Fruit fly (Drosophila melanogaster) whole organism, prepupa: ENCODE measurements around the gene CG46025.

Source experiments
- CG10631 ChIP-seq: fragments of 200-800 bp; sonication (Bioruptor generic); optimal IDR thresholded peaks from 2 replicates; lab custom pipeline; 2016; ENCODE audit warnings: missing biosample characterization, missing genetic modification characterization
- CG10669 ChIP-seq: fragments of 200-800 bp; sonication (Bioruptor generic); optimal IDR thresholded peaks from 3 replicates; lab custom pipeline; 2018; ENCODE audit warnings: missing biosample characterization, mild to moderate bottlenecking, missing genetic modification characterization, moderate library complexity
- CG11294 ChIP-seq: fragments of 200-800 bp; sonication (Bioruptor generic); IDR thresholded peaks from 2 replicates; pipeline ENCODE4 v1.3.6; 2022; ENCODE audit warnings: missing biosample characterization, missing genetic modification characterization
- CG11762 ChIP-seq: fragments of 200-800 bp; sonication (Bioruptor generic); optimal IDR thresholded peaks from 3 replicates; lab custom pipeline; 2016; ENCODE audit warnings: missing biosample characterization, missing genetic modification characterization; ENCODE audit not compliant: insufficient read depth
- CG11902 ChIP-seq: fragments of 200-800 bp; sonication (Bioruptor generic); optimal IDR thresholded peaks from 3 replicates; lab custom pipeline; 2016; ENCODE audit warnings: missing biosample characterization, missing genetic modification characterization
- CG15336 ChIP-seq: fragments of 200-800 bp; sonication (Bioruptor generic); IDR thresholded peaks from 2 replicates; pipeline ENCODE4 v1.3.6; 2022; ENCODE audit warnings: missing biosample characterization, missing genetic modification characterization
- CG1621 ChIP-seq: fragments of 200-800 bp; sonication (Bioruptor generic); optimal IDR thresholded peaks from 3 replicates; lab custom pipeline; 2018; ENCODE audit warnings: missing biosample characterization, mild to moderate bottlenecking, missing genetic modification characterization
- CG16779 ChIP-seq: fragments of 200-800 bp; sonication (Bioruptor generic); optimal IDR thresholded peaks from 3 replicates; lab custom pipeline; 2017; ENCODE audit warnings: missing biosample characterization, mild to moderate bottlenecking, missing genetic modification characterization
- CG3032 ChIP-seq: fragments of 200-800 bp; optimal IDR thresholded peaks from 2 replicates; lab custom pipeline; 2019; ENCODE audit warnings: missing biosample characterization, mild to moderate bottlenecking, missing genetic modification characterization, moderate library complexity
- CG31627 ChIP-seq: fragments of 200-800 bp; sonication (Bioruptor generic); optimal IDR thresholded peaks from 3 replicates; lab custom pipeline; 2016; ENCODE audit warnings: missing biosample characterization, missing genetic modification characterization
- CG32006 ChIP-seq: fragments of 200-800 bp; sonication (Bioruptor generic); optimal IDR thresholded peaks from 3 replicates; lab custom pipeline; 2017; ENCODE audit warnings: missing biosample characterization, mild to moderate bottlenecking, missing genetic modification characterization
- CG34406 ChIP-seq: fragments of 200-800 bp; sonication (Bioruptor generic); optimal IDR thresholded peaks from 3 replicates; lab custom pipeline; 2016; ENCODE audit warnings: missing biosample characterization, missing genetic modification characterization
- CG3919 ChIP-seq: fragments of 200-800 bp; sonication (Bioruptor generic); optimal IDR thresholded peaks from 3 replicates; lab custom pipeline; 2016; ENCODE audit warnings: missing biosample characterization, missing genetic modification characterization
- CG4318 ChIP-seq: fragments of 200-800 bp; sonication (Bioruptor generic); optimal IDR thresholded peaks from 3 replicates; lab custom pipeline; 2017; ENCODE audit warnings: missing biosample characterization, mild to moderate bottlenecking, missing genetic modification characterization
- CG6163 ChIP-seq: fragments of 200-800 bp; sonication (Bioruptor generic); IDR thresholded peaks from 3 replicates; pipeline ENCODE4 v1.3.6; 2022; ENCODE audit warnings: missing biosample characterization, missing genetic modification characterization
- CG6792 ChIP-seq: fragments of 200-800 bp; sonication (Bioruptor generic); optimal IDR thresholded peaks from 3 replicates; lab custom pipeline; 2016; ENCODE audit warnings: missing biosample characterization, missing genetic modification characterization
- CG6808 ChIP-seq: fragments of 200-800 bp; sonication (Bioruptor generic); optimal IDR thresholded peaks from 3 replicates; lab custom pipeline; 2017; ENCODE audit warnings: missing biosample characterization, missing genetic modification characterization, mild to moderate bottlenecking, moderate library complexity, missing genetic modification reagents
- CG7368 ChIP-seq: fragments of 200-800 bp; sonication (Bioruptor generic); optimal IDR thresholded peaks from 3 replicates; lab custom pipeline; 2016; ENCODE audit warnings: missing biosample characterization, missing genetic modification characterization
- CG8119 ChIP-seq: fragments of 200-800 bp; sonication (Bioruptor generic); IDR thresholded peaks from 3 replicates; pipeline ENCODE4 v1.3.6; 2022; ENCODE audit warnings: missing biosample characterization, missing genetic modification characterization
- CG8319 ChIP-seq: fragments of 200-800 bp; sonication (Bioruptor generic); optimal IDR thresholded peaks from 3 replicates; lab custom pipeline; 2016; ENCODE audit warnings: missing biosample characterization, missing genetic modification characterization
- CG9139 ChIP-seq: fragments of 200-800 bp; sonication (Bioruptor generic); optimal IDR thresholded peaks from 3 replicates; lab custom pipeline; 2017; ENCODE audit warnings: missing biosample characterization, mild to moderate bottlenecking, missing genetic modification characterization
- Eip93F ChIP-seq: fragments of 200-800 bp; sonication (Bioruptor generic); optimal IDR thresholded peaks from 2 replicates; lab custom pipeline; 2016; ENCODE audit warnings: missing biosample characterization, mild to moderate bottlenecking, missing genetic modification characterization
- Ets96B ChIP-seq: fragments of 200-800 bp; optimal IDR thresholded peaks from 2 replicates; lab custom pipeline; 2019; ENCODE audit warnings: missing biosample characterization, mild to moderate bottlenecking, missing genetic modification characterization, moderate library complexity
- Hr38 ChIP-seq: sonication (Bioruptor generic); optimal IDR thresholded peaks from 2 replicates; lab custom pipeline; 2016; ENCODE audit warnings: missing biosample characterization, missing genetic modification characterization
- Hr4 ChIP-seq: fragments of 200-800 bp; sonication (Bioruptor generic); optimal IDR thresholded peaks from 3 replicates; lab custom pipeline; 2016; ENCODE audit warnings: missing biosample characterization, missing genetic modification characterization
- Met ChIP-seq: fragments of 200-800 bp; sonication (Bioruptor generic); optimal IDR thresholded peaks from 3 replicates; lab custom pipeline; 2016; ENCODE audit warnings: missing biosample characterization, missing genetic modification characterization
- OdsH ChIP-seq: fragments of 200-800 bp; sonication (Bioruptor generic); optimal IDR thresholded peaks from 3 replicates; lab custom pipeline; 2016; ENCODE audit warnings: missing biosample characterization, missing genetic modification characterization
- Sox102F ChIP-seq: fragments of 200-800 bp; sonication (Bioruptor generic); optimal IDR thresholded peaks from 2 replicates; lab custom pipeline; 2016; ENCODE audit warnings: missing biosample characterization, mild to moderate bottlenecking, missing genetic modification characterization
- Sox15 ChIP-seq: fragments of 200-800 bp; sonication (Bioruptor generic); optimal IDR thresholded peaks from 3 replicates; lab custom pipeline; 2016; ENCODE audit warnings: missing biosample characterization, missing genetic modification characterization
- achi ChIP-seq: fragments of 200-800 bp; sonication (Bioruptor generic); optimal IDR thresholded peaks from 3 replicates; lab custom pipeline; 2016; ENCODE audit warnings: missing biosample characterization, missing genetic modification characterization
- cyc ChIP-seq: fragments of 200-800 bp; sonication (Bioruptor generic); optimal IDR thresholded peaks from 3 replicates; lab custom pipeline; 2016; ENCODE audit warnings: missing biosample characterization, missing genetic modification characterization
- eg ChIP-seq: fragments of 200-800 bp; sonication (Bioruptor generic); IDR thresholded peaks from 3 replicates; pipeline ENCODE4 v1.3.6; 2022; ENCODE audit warnings: missing biosample characterization, missing genetic modification characterization
- esn ChIP-seq: fragments of 200-800 bp; sonication (Bioruptor generic); optimal IDR thresholded peaks from 2 replicates; lab custom pipeline; 2016; ENCODE audit warnings: missing biosample characterization, mild to moderate bottlenecking, missing genetic modification characterization, moderate library complexity
- fd59A ChIP-seq: fragments of 200-800 bp; sonication (Bioruptor generic); optimal IDR thresholded peaks from 2 replicates; lab custom pipeline; 2017; ENCODE audit warnings: missing biosample characterization, mild to moderate bottlenecking, missing genetic modification characterization, missing genetic modification reagents
- fd85E ChIP-seq: fragments of 200-800 bp; sonication (Bioruptor generic); optimal IDR thresholded peaks from 3 replicates; lab custom pipeline; 2016; ENCODE audit warnings: missing biosample characterization, missing genetic modification characterization
- fkh ChIP-seq: fragments of 200-800 bp; sonication (Bioruptor generic); optimal IDR thresholded peaks from 3 replicates; lab custom pipeline; 2017; ENCODE audit warnings: missing biosample characterization, mild to moderate bottlenecking, missing genetic modification characterization, moderate library complexity
- lz ChIP-seq: fragments of 200-800 bp; sonication (Bioruptor generic); optimal IDR thresholded peaks from 3 replicates; lab custom pipeline; 2016; ENCODE audit warnings: missing biosample characterization, missing genetic modification characterization
- net ChIP-seq: fragments of 200-800 bp; sonication (Bioruptor generic); optimal IDR thresholded peaks from 3 replicates; lab custom pipeline; 2016; ENCODE audit warnings: missing biosample characterization, missing genetic modification characterization
- spab ChIP-seq: fragments of 200-800 bp; sonication (Bioruptor generic); optimal IDR thresholded peaks from 2 replicates; lab custom pipeline; 2017; ENCODE audit warnings: missing biosample characterization, mild to moderate bottlenecking, missing genetic modification characterization, missing genetic modification reagents
- svp ChIP-seq: fragments of 200-800 bp; sonication (Bioruptor generic); peaks from one replicate; lab custom pipeline; 2016; ENCODE audit warnings: missing biosample characterization, missing genetic modification characterization
- topi ChIP-seq: fragments of 200-800 bp; sonication (Bioruptor generic); optimal IDR thresholded peaks from 3 replicates; lab custom pipeline; 2016; ENCODE audit warnings: missing biosample characterization, missing genetic modification characterization
- vri ChIP-seq: fragments of 200-800 bp; sonication (Bioruptor generic); optimal IDR thresholded peaks from 3 replicates; lab custom pipeline; 2016; ENCODE audit warnings: missing biosample characterization, mild to moderate bottlenecking, missing genetic modification characterization

CG46025 gene

DNA sequence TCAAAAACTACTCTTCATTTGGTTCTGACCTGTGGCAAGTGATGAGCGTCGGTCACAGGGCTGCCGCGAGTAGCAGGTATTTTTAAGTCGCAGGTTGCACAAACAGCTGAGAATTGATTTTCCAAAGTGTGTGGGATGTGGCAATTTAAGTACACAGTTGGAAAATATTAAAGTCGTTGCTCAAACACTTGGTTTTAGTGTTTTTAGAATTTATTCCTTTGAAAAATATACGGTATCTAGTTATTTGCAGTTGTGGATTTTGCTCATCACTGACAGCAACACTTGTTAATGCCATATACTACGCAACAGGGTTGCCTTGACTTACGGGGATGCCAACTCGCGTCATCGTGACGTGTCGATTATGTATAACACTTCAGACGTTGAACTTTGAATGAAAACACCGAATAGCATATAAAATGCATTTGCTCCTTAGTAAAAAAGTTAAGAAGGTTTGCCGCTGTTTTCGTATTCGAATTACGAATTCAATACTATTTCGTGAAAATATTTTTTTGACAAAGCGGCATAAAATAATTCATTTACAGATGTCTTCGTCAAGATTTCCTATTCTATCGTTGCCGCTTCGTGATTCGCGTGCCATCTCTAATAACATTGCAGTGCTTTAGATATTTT is 45.9 kb downstream of the CG46025 start, which contains the start of the genes Herp and r2d2 (continued):
- TF ChIP-seq CG6792 (peak; percentile 84), CG1621 (tag; lab: Kevin White, UChicago) (peak; percentile 79), CG6163 (peak; percentile 88), CG11762 (peak; percentile 76), Met (GFP tag; lab: Kevin White, UChicago) (peak; percentile 90), CG8319 (peak; percentile 49), CG34406 (GFP tag; lab: Kevin White, UChicago) (peak; percentile 71), achi (GFP tag; lab: Kevin White, UChicago) (peak; percentile 88), Hr4 (GFP tag; lab: Kevin White, UChicago) (peak; percentile 90), CG32006 (GFP tag; lab: Kevin White, UChicago) (peak; percentile 84), CG9139 (peak; percentile 77), spab (peak; percentile 65), Sox15 (GFP tag; lab: Kevin White, UChicago) (peak; percentile 86), topi (GFP tag; lab: Kevin White, UChicago) (peak; percentile 87), CG10669 (GFP tag; lab: Kevin White, UChicago) (peak; percentile 86), Hr38 (GFP tag; lab: Kevin White, UChicago) (no peak), CG31627 (peak; percentile 92), cyc (GFP tag; lab: Kevin White, UChicago) (peak; percentile 86), CG10631 (GFP tag; lab: Kevin White, UChicago) (peak; percentile 88), eg (peak; percentile 84), CG4318 (GFP tag; lab: Kevin White, UChicago) (peak; percentile 73), Eip93F (GFP tag; lab: Kevin White, UChicago) (no peak), esn (GFP tag; lab: Kevin White, UChicago) (peak; percentile 90), CG6808 (peak; percentile 83), fd59A (GFP tag; lab: Kevin White, UChicago) (peak; percentile 77), Sox102F (GFP tag; lab: Kevin White, UChicago) (peak; percentile 81), CG15336 (GFP tag; lab: Robert Waterston, UW) (peak; percentile 76; the same call in 1 of the 2 replicates), CG7368 (GFP tag; lab: Kevin White, UChicago) (peak; percentile 84), CG3919 (GFP tag; lab: Kevin White, UChicago) (peak; percentile 87), fkh (GFP tag; lab: Kevin White, UChicago) (peak; percentile 72), fd85E (GFP tag; lab: Kevin White, UChicago) (no peak), OdsH (GFP tag; lab: Kevin White, UChicago) (peak; percentile 89), CG16779 (tag; lab: Kevin White, UChicago) (peak; percentile 81), svp (peak; percentile 99), CG11902 (GFP tag; lab: Kevin White, UChicago) (peak; percentile 85), vri (GFP tag; lab: Kevin White, UChicago) (peak; percentile 70)

dm6 chr2L:7807563-7807962 is 53.6 kb downstream of the CG46025 start:
- no peak for TF ChIP-seq achi (GFP tag; lab: Kevin White, UChicago)
- no peak for TF ChIP-seq net
- no peak for TF ChIP-seq CG11294 (GFP tag; lab: Robert Waterston, UW)
- no peak for TF ChIP-seq CG8119 (GFP tag; lab: Robert Waterston, UW)
- TF ChIP-seq Hr38 (GFP tag; lab: Kevin White, UChicago) = no peak
- no peak for TF ChIP-seq lz (GFP tag; lab: Kevin White, UChicago)
- TF ChIP-seq CG3032 (tag; lab: Kevin White, UChicago) = no peak
- TF ChIP-seq vri (GFP tag; lab: Kevin White, UChicago) = no peak
- no peak for TF ChIP-seq CG10669 (GFP tag; lab: Kevin White, UChicago)
- no peak for TF ChIP-seq eg
- no peak for TF ChIP-seq fd85E (GFP tag; lab: Kevin White, UChicago)
- TF ChIP-seq Ets96B = no peak
- no peak for TF ChIP-seq cyc (GFP tag; lab: Kevin White, UChicago)
- TF ChIP-seq CG4318 (GFP tag; lab: Kevin White, UChicago) = no peak
- TF ChIP-seq CG3919 (GFP tag; lab: Kevin White, UChicago) = no peak
